Fruit fly (Drosophila melanogaster): Measurements from ENCODE around the gene Diap1.
A peak's percentile ranks its signal among the peaks of the same experiment; 100 is the strongest.

Diap1 gene

dm6 chr3L:16048722-16049459 is 1.9 kb downstream of the Diap1 start (continued):
- TF ChIP-seq CG43689 (GFP tag; IDR thresholded peaks at IDR 0.05) = no peak
- TF ChIP-seq sens-2 (GFP tag; IDR thresholded peaks at IDR 0.05) = no peak
- TF ChIP-seq CG1602 (GFP tag; optimal IDR thresholded peaks at IDR 0.05) = no peak
- no peak for TF ChIP-seq CG1603 (tag; optimal IDR thresholded peaks at IDR 0.05)
- peak; percentile 74 for TF ChIP-seq CG10431 (GFP tag; optimal IDR thresholded peaks at IDR 0.05)
- no peak for TF ChIP-seq pum (GFP tag; optimal IDR thresholded peaks at IDR 0.05)
- peak; percentile 12 for TF ChIP-seq Elba2 (GFP tag; optimal IDR thresholded peaks at IDR 0.05)
- 0 out of 3 replicates have a peak, but pooled peaks have one; percentile 48 for TF ChIP-seq ase (GFP tag; IDR thresholded peaks at IDR 0.05)
- TF ChIP-seq amos (GFP tag; IDR thresholded peaks at IDR 0.05; ENCODE audit: partially characterized antibody) = 0 out of 2 replicates have a peak, but pooled peaks have one; percentile 5
- no peak for TF ChIP-seq CG12391 (tag; optimal IDR thresholded peaks at IDR 0.05)
- peak; percentile 51 for TF ChIP-seq Ets65A (GFP tag)
- TF ChIP-seq Med (GFP tag) = peak; percentile 58
- peak; percentile 78 for TF ChIP-seq da (GFP tag; optimal IDR thresholded peaks at IDR 0.05)
- 0 out of 3 replicates have a peak, but pooled peaks have one; percentile 18 for TF ChIP-seq Optix (GFP tag; IDR thresholded peaks at IDR 0.05)
- TF ChIP-seq Atf3 (GFP tag; optimal IDR thresholded peaks at IDR 0.05) = no peak
- peak; percentile 27; the same call in 1 of the 3 replicates for TF ChIP-seq row (GFP tag; IDR thresholded peaks at IDR 0.05)
- no peak for TF ChIP-seq wdn (GFP tag; IDR thresholded peaks at IDR 0.05)
- peak; percentile 20 for TF ChIP-seq ash1 (GFP tag; optimal IDR thresholded peaks at IDR 0.05)
- 0 out of 2 replicates have a peak, but pooled peaks have one; percentile 30 for TF ChIP-seq rib (GFP tag; IDR thresholded peaks at IDR 0.05)
- no peak for TF ChIP-seq crc (GFP tag; optimal IDR thresholded peaks at IDR 0.05)
- TF ChIP-seq corto (GFP tag; optimal IDR thresholded peaks at IDR 0.05) = peak; percentile 9
- no peak for TF ChIP-seq CG2129 (GFP tag; IDR thresholded peaks at IDR 0.05; ENCODE audit: partially characterized antibody)
- TF ChIP-seq twi (tag; optimal IDR thresholded peaks at IDR 0.05) = peak; percentile 72
- TF ChIP-seq CG11456 (GFP tag; IDR thresholded peaks at IDR 0.05) = no peak

dm6 chr3L:16048086-16048485 is 2.7 kb downstream of the Diap1 start:
- TF ChIP-seq schlank (tag; optimal IDR thresholded peaks at IDR 0.05) = peak; percentile 27
- no peak for TF ChIP-seq jigr1 (GFP tag; IDR thresholded peaks at IDR 0.05)
- no peak for TF ChIP-seq Six4 (GFP tag; optimal IDR thresholded peaks at IDR 0.05)
- peak; percentile 46 for TF ChIP-seq CG11504 (tag; optimal IDR thresholded peaks at IDR 0.05)
- TF ChIP-seq bsh (GFP tag; optimal IDR thresholded peaks at IDR 0.05) = peak in 1 of 2 experiments; percentile 18
- TF ChIP-seq Dbx (GFP tag; IDR thresholded peaks at IDR 0.05) = 0 out of 3 replicates have a peak, but pooled peaks have one; percentile 40
- TF ChIP-seq CG10209 (GFP tag; optimal IDR thresholded peaks at IDR 0.05) = peak; percentile 39
- peak; percentile 46; the same call in 1 of the 3 replicates for TF ChIP-seq CG2889 (GFP tag; IDR thresholded peaks at IDR 0.05)
- TF ChIP-seq gem (tag; optimal IDR thresholded peaks at IDR 0.05) = peak; percentile 56
- peak; percentile 29 for TF ChIP-seq HmgZ (tag; optimal IDR thresholded peaks at IDR 0.05)
- peak; percentile 50 to 54 for TF ChIP-seq Hr51 (GFP tag; optimal IDR thresholded peaks at IDR 0.05)
- peak; percentile 74 for TF ChIP-seq vvl (GFP tag; IDR thresholded peaks at IDR 0.05)
- no peak for TF ChIP-seq CG2199 (GFP tag; IDR thresholded peaks at IDR 0.05)
- no peak for TF ChIP-seq sqz (GFP tag; optimal IDR thresholded peaks at IDR 0.05)
- TF ChIP-seq CG14441 (GFP tag; IDR thresholded peaks at IDR 0.05) = peak; percentile 75
- peak; percentile 20 for TF ChIP-seq CG30431 (GFP tag; optimal IDR thresholded peaks at IDR 0.05)
- TF ChIP-seq CG4328 (GFP tag; optimal IDR thresholded peaks at IDR 0.05) = peak; percentile 17
- TF ChIP-seq Doc3 (GFP tag; IDR thresholded peaks at IDR 0.05; ENCODE audit: partially characterized antibody) = no peak
- 0 out of 3 replicates have a peak, but pooled peaks have one; percentile 39 for TF ChIP-seq otp (GFP tag; IDR thresholded peaks at IDR 0.05)
- no peak for TF ChIP-seq sima (GFP tag; optimal IDR thresholded peaks at IDR 0.05)
- peak; percentile 66 for TF ChIP-seq sob (GFP tag; IDR thresholded peaks at IDR 0.05)
- TF ChIP-seq CG9817 (tag; optimal IDR thresholded peaks at IDR 0.05) = peak; percentile 43
- TF ChIP-seq CG8089 (GFP tag; optimal IDR thresholded peaks at IDR 0.05) = peak; percentile 23
- no peak for TF ChIP-seq en (GFP tag; optimal IDR thresholded peaks at IDR 0.05)
- TF ChIP-seq CoRest (tag; optimal IDR thresholded peaks at IDR 0.05) = peak; percentile 43
- peak; percentile 55 for TF ChIP-seq CG15514 (GFP tag; optimal IDR thresholded peaks at IDR 0.05)
